Worm (Caenorhabditis elegans): ENCODE measurements around the gene H20E11.3.

ce11 chrIV:6777156-6777555, 47.5 kb upstream of the H20E11.3 start:
- TF ChIP-seq F13H6.1 (tag; optimal IDR thresholded peaks at IDR 0.05) (no peak), lsy-2 (tag; optimal IDR thresholded peaks at IDR 0.05) (no peak), mdl-1 (tag; optimal IDR thresholded peaks at IDR 0.05) (no peak), R02D3.7 (tag; optimal IDR thresholded peaks at IDR 0.05) (no peak), unc-39 (tag; optimal IDR thresholded peaks at IDR 0.05) (no peak), nhr-12 (tag; optimal IDR thresholded peaks at IDR 0.05) (no peak)

Measured in whole organism, L2 larva.